Worm (Caenorhabditis elegans): ENCODE data around the gene F38A1.6.

- TF ChIP-seq elt-3 (tag; optimal IDR thresholded peaks at IDR 0.05) (no peak), lin-39 (tag; optimal IDR thresholded peaks at IDR 0.05) (no peak), aly-2 (tag; optimal IDR thresholded peaks at IDR 0.05) (no peak), pqm-1 (tag; optimal IDR thresholded peaks at IDR 0.05) (peak; percentile 10), ama-1 (optimal IDR thresholded peaks at IDR 0.05) (no peak), nhr-12 (tag; optimal IDR thresholded peaks at IDR 0.05) (no peak), eor-1 (tag; optimal IDR thresholded peaks at IDR 0.05) (no peak)
These were observed 39.8 kb upstream of the F38A1.6 start for ce11 chrIV:1211902-1212301.

Data from whole organism, L3 larva.